Worm (Caenorhabditis elegans): ENCODE data around the gene math-5.
"Not testable (repeated sequence)": the region's sequence is repeated elsewhere in the genome, so short reads cannot be mapped to it uniquely, and the experiment has no call there.

- not testable (repeated sequence) for TF ChIP-seq efl-3 (GFP tag; optimal IDR thresholded peaks at IDR 0.05); skn-1 (tag; optimal IDR thresholded peaks at IDR 0.05); mef-2 (tag; optimal IDR thresholded peaks at IDR 0.05)
Measured at ce11 chrII:1861285-1861793, 21.3 kb downstream of the math-5 start, which contains the start of gene C16C4.18.

Measured in whole organism, L1 larva.